Worm (Caenorhabditis elegans): ENCODE results near the gene W02B12.11.

The W02B12.11 gene

DNA sequence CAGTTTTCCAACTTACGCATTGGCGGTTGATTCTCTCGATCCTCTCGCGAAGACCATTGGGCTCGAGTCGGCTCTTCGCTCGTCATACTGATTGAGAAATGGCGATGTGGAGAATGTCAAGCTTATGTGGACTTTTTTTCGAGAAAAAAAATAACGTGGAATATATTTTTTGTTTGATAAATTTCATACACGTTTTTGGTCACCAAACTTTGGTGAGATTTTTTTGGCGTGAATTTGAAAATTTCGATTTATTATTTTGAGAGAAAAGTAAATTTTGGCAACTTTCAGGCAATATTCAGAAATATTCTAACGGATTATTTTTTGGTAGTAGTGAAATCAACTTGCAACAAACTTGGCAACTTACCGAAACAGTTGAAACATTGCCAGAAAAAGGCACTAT, 5.4 kb downstream of the W02B12.11 start, which contains the start of gene W02B12.12:
TSS of gene W02B12.12 (minus strand) at position 101 of the 400 bp plus-strand sequence.
- no peak for TF ChIP-seq ztf-11 (tag; optimal IDR thresholded peaks at IDR 0.05)
- TF ChIP-seq ham-2 (GFP tag; optimal IDR thresholded peaks at IDR 0.05): no peak
- TF ChIP-seq ceh-39 (tag; optimal IDR thresholded peaks at IDR 0.05): no peak
- TF ChIP-seq bed-3 (GFP tag; optimal IDR thresholded peaks at IDR 0.05): no peak
- TF ChIP-seq hlh-1 (tag; optimal IDR thresholded peaks at IDR 0.05): no peak
- no peak for TF ChIP-seq unc-120 (tag; optimal IDR thresholded peaks at IDR 0.05; ENCODE audit: poor library complexity, severe bottlenecking)

DNA sequence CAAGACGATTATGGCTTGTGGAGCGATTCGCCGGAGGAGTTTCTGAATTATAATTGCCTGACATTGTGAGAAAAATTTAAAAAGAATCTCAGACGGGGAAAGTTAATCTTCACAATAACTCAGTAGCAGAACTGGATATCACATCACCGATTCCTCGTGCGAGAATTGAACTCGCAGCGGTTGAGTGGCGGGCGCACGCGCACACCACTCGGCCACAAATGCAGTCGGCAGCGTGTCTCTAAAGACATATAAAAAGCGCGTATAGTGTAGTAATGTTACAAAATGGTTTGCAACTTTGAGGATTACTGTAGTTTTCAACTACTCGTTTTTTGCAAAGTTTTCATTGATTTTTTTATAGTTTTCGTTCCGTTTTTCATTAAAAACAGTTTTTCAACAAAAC, 10.9 kb downstream of the W02B12.11 start:
- TF ChIP-seq ceh-39 (tag; optimal IDR thresholded peaks at IDR 0.05) (no peak), ceh-83 (GFP tag; optimal IDR thresholded peaks at IDR 0.05) (peak; percentile 99), blmp-1 (tag; optimal IDR thresholded peaks at IDR 0.05) (no peak), ham-2 (GFP tag; optimal IDR thresholded peaks at IDR 0.05) (peak; percentile 95), nhr-2 (tag; optimal IDR thresholded peaks at IDR 0.05) (no peak), snpc-4 (tag; optimal IDR thresholded peaks at IDR 0.05) (no peak), ces-1 (GFP tag; optimal IDR thresholded peaks at IDR 0.05) (no peak), sem-2 (GFP tag; optimal IDR thresholded peaks at IDR 0.05) (peak; percentile 94), drap-1 (GFP tag; optimal IDR thresholded peaks at IDR 0.05) (peak; percentile 98), mls-2 (tag; optimal IDR thresholded peaks at IDR 0.05) (peak; percentile 99), nhr-76 (tag; optimal IDR thresholded peaks at IDR 0.05) (no peak), ztf-11 (tag; optimal IDR thresholded peaks at IDR 0.05) (peak; percentile 58), nhr-28 (tag; optimal IDR thresholded peaks at IDR 0.05) (peak; percentile 48), lin-13 (tag; optimal IDR thresholded peaks at IDR 0.05) (peak; percentile 81), unc-62 (GFP tag; optimal IDR thresholded peaks at IDR 0.05) (peak; percentile 74), lin-32 (GFP tag; optimal IDR thresholded peaks at IDR 0.05) (peak; percentile 96), bed-3 (GFP tag; optimal IDR thresholded peaks at IDR 0.05) (peak; percentile 92), lsy-2 (tag; optimal IDR thresholded peaks at IDR 0.05) (peak; percentile 84), flh-1 (GFP tag; optimal IDR thresholded peaks at IDR 0.05) (peak; percentile 96), cnd-1 (tag; optimal IDR thresholded peaks at IDR 0.05) (peak; percentile 98), nhr-237 (tag; optimal IDR thresholded peaks at IDR 0.05) (no peak), tbx-8 (GFP tag; optimal IDR thresholded peaks at IDR 0.05) (peak; percentile 93), unc-39 (tag; optimal IDR thresholded peaks at IDR 0.05) (no peak), ceh-43 (GFP tag; optimal IDR thresholded peaks at IDR 0.05) (peak; percentile 93), zip-8 (tag; optimal IDR thresholded peaks at IDR 0.05) (no peak), elt-3 (tag; optimal IDR thresholded peaks at IDR 0.05) (no peak), sptf-1 (tag; optimal IDR thresholded peaks at IDR 0.05) (peak; percentile 100), unc-120 (tag; optimal IDR thresholded peaks at IDR 0.05; ENCODE audit: poor library complexity, severe bottlenecking) (peak; percentile 94), mab-5 (tag; optimal IDR thresholded peaks at IDR 0.05) (no peak), elt-1 (tag; optimal IDR thresholded peaks at IDR 0.05; ENCODE audit: borderline replicate concordance, insufficient read depth) (no peak), M03D4.4 (tag; optimal IDR thresholded peaks at IDR 0.05) (peak; percentile 97), hlh-1 (tag; optimal IDR thresholded peaks at IDR 0.05) (no peak), pha-4 (tag; optimal IDR thresholded peaks at IDR 0.05) (peak; percentile 66), mep-1 (tag; optimal IDR thresholded peaks at IDR 0.05) (peak; percentile 80), nhr-12 (tag; optimal IDR thresholded peaks at IDR 0.05) (no peak)

DNA sequence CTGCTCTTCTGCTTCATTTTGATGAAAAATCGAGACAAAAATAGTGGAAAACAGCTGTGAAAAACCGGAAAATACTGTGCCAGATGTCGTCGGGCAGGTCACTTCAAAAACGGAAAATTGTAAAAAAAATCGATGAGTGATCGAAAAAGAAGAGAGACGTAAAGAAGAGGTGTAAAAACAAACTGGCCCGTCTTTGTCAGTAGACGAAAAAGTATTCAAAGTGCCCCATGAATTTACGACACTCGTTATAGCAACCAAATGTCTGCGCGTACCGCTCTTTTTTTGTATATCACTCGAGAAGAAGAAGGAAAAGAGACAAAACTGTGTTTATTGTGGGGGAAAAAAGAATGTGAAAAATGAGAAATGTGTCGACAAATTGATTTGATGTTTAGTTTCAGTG, 11.5 kb downstream of the W02B12.11 start, which contains the start of gene twk-5:
TSS of gene twk-5 (minus strand) at position 101 of the 400 bp plus-strand sequence.
- TF ChIP-seq nhr-237 (tag; optimal IDR thresholded peaks at IDR 0.05) (no peak), sptf-1 (tag; optimal IDR thresholded peaks at IDR 0.05) (no peak), snpc-4 (tag; optimal IDR thresholded peaks at IDR 0.05) (no peak), lin-13 (tag; optimal IDR thresholded peaks at IDR 0.05) (no peak), elt-1 (tag; optimal IDR thresholded peaks at IDR 0.05; ENCODE audit: borderline replicate concordance, insufficient read depth) (no peak)

DNA sequence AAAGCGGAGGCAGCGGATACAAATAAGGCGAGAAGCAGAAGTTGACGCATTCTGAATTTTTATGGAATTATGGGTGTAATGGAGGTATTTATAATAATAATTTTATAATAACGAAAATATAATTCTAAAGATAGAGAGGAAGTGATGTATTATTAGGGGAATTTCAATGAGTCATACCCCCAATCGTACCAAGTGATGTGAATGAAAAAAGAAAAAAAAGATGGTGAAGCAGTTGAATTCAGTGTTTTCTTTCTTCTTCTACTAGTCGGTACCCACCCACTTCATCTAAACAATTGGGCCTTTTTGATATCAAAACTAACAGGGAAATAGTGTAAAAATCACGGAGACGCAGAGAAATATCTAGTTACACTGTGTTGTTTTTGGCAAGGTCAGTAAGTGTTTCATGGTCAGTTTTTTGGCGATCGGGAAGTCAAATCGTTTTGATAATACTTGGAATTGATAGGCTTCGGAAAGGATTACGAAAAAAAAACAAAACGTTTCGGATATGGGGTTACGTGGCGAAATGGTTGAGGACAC, 13.1 kb downstream of the W02B12.11 start, which contains the start of gene ttr-18:
TSS of gene ttr-18 (minus strand) at position 51 of the 537 bp plus-strand sequence.
- TF ChIP-seq M03D4.4 (tag; optimal IDR thresholded peaks at IDR 0.05) (no peak), lsy-2 (tag; optimal IDR thresholded peaks at IDR 0.05) (no peak), sptf-1 (tag; optimal IDR thresholded peaks at IDR 0.05) (no peak), unc-62 (GFP tag; optimal IDR thresholded peaks at IDR 0.05) (no peak), ceh-43 (GFP tag; optimal IDR thresholded peaks at IDR 0.05) (no peak), tbx-8 (GFP tag; optimal IDR thresholded peaks at IDR 0.05) (no peak), nhr-2 (tag; optimal IDR thresholded peaks at IDR 0.05) (no peak), ham-2 (GFP tag; optimal IDR thresholded peaks at IDR 0.05) (no peak), ceh-83 (GFP tag; optimal IDR thresholded peaks at IDR 0.05) (no peak), mls-2 (tag; optimal IDR thresholded peaks at IDR 0.05) (no peak), flh-1 (GFP tag; optimal IDR thresholded peaks at IDR 0.05) (no peak), ces-1 (GFP tag; optimal IDR thresholded peaks at IDR 0.05) (no peak)
